Worm (Caenorhabditis elegans) whole organism, early embryonic: ENCODE results near the gene grl-10.

Experiments
- B0310.2 ChIP-seq: sonication (generic microtip); optimal IDR thresholded peaks from 2 replicates; lab custom pipeline; 2016; ENCODE audit warnings: mild to moderate bottlenecking, missing genetic modification characterization, missing compliant biosample characterization
- F13C5.2 ChIP-seq: sonication (generic microtip); optimal IDR thresholded peaks from 2 replicates; lab custom pipeline; 2017; ENCODE audit warnings: mild to moderate bottlenecking, missing genetic modification characterization, inconsistent platforms, missing compliant biosample characterization
- aly-1 ChIP-seq: sonication (generic microtip); optimal IDR thresholded peaks from 2 replicates; lab custom pipeline; 2016; ENCODE audit warnings: missing genetic modification characterization, missing compliant biosample characterization
- ama-1 ChIP-seq: fragments of 150-350 bp; optimal IDR thresholded peaks from 2 replicates; lab custom pipeline; 2014
- ceh-13 ChIP-seq: fragments of 200-800 bp; sonication (Bioruptor generic); optimal IDR thresholded peaks from 2 replicates; lab custom pipeline; 2018; ENCODE audit warnings: mild to moderate bottlenecking, missing genetic modification characterization, missing compliant biosample characterization
- ceh-36 ChIP-seq: sonication (generic microtip); optimal IDR thresholded peaks from 2 replicates; lab custom pipeline; 2016; ENCODE audit warnings: missing genetic modification characterization, inconsistent platforms, missing compliant biosample characterization
- ets-7 ChIP-seq: sonication (generic microtip); optimal IDR thresholded peaks from 2 replicates; lab custom pipeline; 2016; ENCODE audit warnings: missing genotype, missing genetic modification characterization, missing compliant biosample characterization
- flt-1 ChIP-seq: fragments of 200-800 bp; sonication (Bioruptor generic); IDR thresholded peaks from 2 replicates; pipeline ENCODE4 v1.3.6; 2022; ENCODE audit warnings: missing genetic modification characterization, missing compliant biosample characterization
- hmbx-1 ChIP-seq: sonication (generic microtip); optimal IDR thresholded peaks from 2 replicates; lab custom pipeline; 2016; ENCODE audit warnings: mild to moderate bottlenecking, missing genetic modification characterization, missing compliant biosample characterization
- hmg-4 ChIP-seq: fragments of 200-800 bp; sonication (Bioruptor generic); optimal IDR thresholded peaks from 2 replicates; lab custom pipeline; 2018; ENCODE audit warnings: mild to moderate bottlenecking, missing genetic modification characterization, missing compliant biosample characterization
- hnd-1 ChIP-seq: sonication (generic microtip); optimal IDR thresholded peaks from 2 replicates; lab custom pipeline; 2016; ENCODE audit warnings: missing genetic modification characterization, missing compliant biosample characterization
- pes-1 ChIP-seq: fragments of 200-800 bp; sonication (Bioruptor generic); IDR thresholded peaks from 2 replicates; pipeline ENCODE4 v1.3.6; 2022; ENCODE audit warnings: missing genetic modification reagents, missing genetic modification characterization, missing compliant biosample characterization
- scrt-1 ChIP-seq: fragments of 200-800 bp; sonication (Bioruptor generic); IDR thresholded peaks from 2 replicates; pipeline ENCODE4 v1.3.6; 2022; ENCODE audit warnings: missing genetic modification characterization, missing compliant biosample characterization
- sea-1 ChIP-seq: fragments of 200-800 bp; sonication (Bioruptor generic); conservative IDR thresholded peaks from 2 replicates; pipeline ENCODE4 v1.3.6; 2022; ENCODE audit warnings: missing genetic modification characterization, missing compliant biosample characterization
- tbx-11 ChIP-seq: fragments of 200-800 bp; sonication (Bioruptor generic); IDR thresholded peaks from 2 replicates; pipeline ENCODE4 v1.3.6; 2022; ENCODE audit warnings: missing genetic modification characterization, missing compliant biosample characterization
- tbx-37 ChIP-seq: fragments of 200-800 bp; sonication (Bioruptor generic); conservative IDR thresholded peaks from 2 replicates; pipeline ENCODE4 v1.3.6; 2022; ENCODE audit warnings: missing genetic modification reagents, missing genetic modification characterization, missing compliant biosample characterization
- tra-4 ChIP-seq: sonication (generic microtip); optimal IDR thresholded peaks from 2 replicates; lab custom pipeline; 2017; ENCODE audit warnings: missing genetic modification characterization, missing compliant biosample characterization

The grl-10 gene

ce11 chrV:7734909-7735308, 39.4 kb upstream of the grl-10 start, which contains the start of gene clic-1:
Gene clic-1, minus strand, starts transcription at chrV:7734911.
- TF ChIP-seq F13C5.2 (tag; lab: Kevin White, UChicago) (peak; percentile 63), ama-1 (no peak)

DNA sequence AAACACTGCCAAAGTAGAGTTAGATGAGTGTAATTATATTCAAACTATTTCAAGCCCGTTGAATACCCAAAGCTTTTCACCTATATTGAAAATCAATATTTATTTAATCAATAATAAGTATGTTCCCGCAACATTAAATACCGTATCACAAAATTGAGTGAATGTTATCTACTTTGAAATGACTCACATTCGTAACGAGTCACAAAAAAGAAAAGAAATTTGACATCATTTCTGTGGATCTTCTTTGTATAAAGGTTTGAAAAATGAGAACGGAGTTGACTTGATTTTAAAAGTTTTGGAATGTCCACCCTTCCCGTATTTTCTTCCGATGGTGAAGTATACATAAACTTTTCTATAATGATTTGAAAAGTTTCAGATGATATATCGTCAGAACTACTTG, 39.0 kb upstream of the grl-10 start, which contains the start of gene srr-10:
srr-10 (plus strand) TSS at position 301 of the 400 bp plus-strand sequence.
- TF ChIP-seq tbx-11 (GFP tag; lab: Robert Waterston, UW): no peak
- no peak for TF ChIP-seq ceh-13
- no peak for TF ChIP-seq F13C5.2 (tag; lab: Kevin White, UChicago)
- no peak for TF ChIP-seq tra-4
- no peak for TF ChIP-seq ama-1
- TF ChIP-seq hnd-1: no peak
- no peak for TF ChIP-seq flt-1
- TF ChIP-seq scrt-1 (GFP tag; lab: Robert Waterston, UW): no peak

DNA sequence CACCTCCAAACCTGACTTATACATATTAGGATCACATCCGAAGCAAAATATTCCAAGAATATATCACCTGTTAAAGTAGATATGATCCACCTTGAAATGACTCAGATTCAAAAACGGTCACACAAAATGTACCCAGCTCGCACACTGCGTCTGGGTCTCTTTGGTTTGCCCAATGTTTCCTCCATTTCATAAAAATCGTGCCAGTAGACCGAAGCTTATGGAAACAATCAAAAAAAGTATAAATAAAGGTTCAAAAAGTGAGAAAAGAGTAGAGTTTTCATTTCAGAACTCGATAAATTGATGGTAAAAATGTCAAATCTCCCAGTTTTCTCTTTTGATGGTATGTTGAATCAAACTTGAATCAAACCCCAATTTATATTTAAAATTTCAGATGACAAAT, 36.6 kb upstream of the grl-10 start, which contains the start of gene srr-9:
srr-9 (plus strand) TSS at position 301 of the 400 bp plus-strand sequence.
- TF ChIP-seq aly-1 (tag; lab: Kevin White, UChicago) (no peak), pes-1 (GFP tag; lab: Robert Waterston, UW) (no peak), ama-1 (no peak), flt-1 (no peak), tbx-11 (GFP tag; lab: Robert Waterston, UW) (no peak), F13C5.2 (tag; lab: Kevin White, UChicago) (no peak), hnd-1 (no peak), ceh-36 (tag; lab: Kevin White, UChicago) (no peak), tbx-37 (GFP tag; lab: Robert Waterston, UW) (no peak), ceh-13 (no peak)

- TF ChIP-seq ama-1: no peak
- TF ChIP-seq aly-1 (tag; lab: Kevin White, UChicago): no peak
- no peak for TF ChIP-seq hmbx-1 (tag; lab: Kevin White, UChicago)
- no peak for TF ChIP-seq F13C5.2 (tag; lab: Kevin White, UChicago)
- no peak for TF ChIP-seq pes-1 (GFP tag; lab: Robert Waterston, UW)
- TF ChIP-seq flt-1: no peak
- no peak for TF ChIP-seq ets-7
- TF ChIP-seq ceh-13: no peak
- no peak for TF ChIP-seq tbx-11 (GFP tag; lab: Robert Waterston, UW)
- TF ChIP-seq hmg-4 (GFP tag; lab: Kevin White, UChicago): no peak
- no peak for TF ChIP-seq hnd-1
- TF ChIP-seq scrt-1 (GFP tag; lab: Robert Waterston, UW): no peak
- TF ChIP-seq ceh-36 (tag; lab: Kevin White, UChicago): no peak
- no peak for TF ChIP-seq tbx-37 (GFP tag; lab: Robert Waterston, UW)
- no peak for TF ChIP-seq B0310.2 (tag; lab: Kevin White, UChicago)
- TF ChIP-seq tra-4: no peak
- TF ChIP-seq sea-1: no peak
Measured at ce11 chrV:7739949-7740348, 34.4 kb upstream of the grl-10 start.

DNA sequence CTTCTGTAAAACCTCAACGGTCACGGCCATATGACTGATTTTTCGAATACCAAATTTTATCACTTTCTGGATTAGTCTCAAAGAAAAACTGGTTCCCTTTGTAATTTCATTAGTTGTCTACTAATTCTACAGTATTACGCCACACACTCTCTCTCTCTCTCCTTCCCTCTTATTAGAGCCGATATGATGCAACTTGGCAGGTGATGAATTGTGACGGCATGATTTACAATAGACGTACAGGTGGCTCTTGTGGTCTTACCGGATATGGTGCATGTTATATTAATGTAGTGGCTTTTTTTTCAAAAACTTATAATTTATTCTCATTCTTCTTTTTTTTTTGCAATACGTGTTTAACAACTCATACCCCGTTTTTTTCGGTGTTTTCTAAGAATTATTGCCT, 32.4 kb upstream of the grl-10 start:
- no peak for TF ChIP-seq ceh-36 (tag; lab: Kevin White, UChicago)
- no peak for TF ChIP-seq hmg-4 (GFP tag; lab: Kevin White, UChicago)
- no peak for TF ChIP-seq sea-1
- TF ChIP-seq hnd-1: no peak
- TF ChIP-seq scrt-1 (GFP tag; lab: Robert Waterston, UW): no peak
- no peak for TF ChIP-seq tbx-11 (GFP tag; lab: Robert Waterston, UW)

DNA sequence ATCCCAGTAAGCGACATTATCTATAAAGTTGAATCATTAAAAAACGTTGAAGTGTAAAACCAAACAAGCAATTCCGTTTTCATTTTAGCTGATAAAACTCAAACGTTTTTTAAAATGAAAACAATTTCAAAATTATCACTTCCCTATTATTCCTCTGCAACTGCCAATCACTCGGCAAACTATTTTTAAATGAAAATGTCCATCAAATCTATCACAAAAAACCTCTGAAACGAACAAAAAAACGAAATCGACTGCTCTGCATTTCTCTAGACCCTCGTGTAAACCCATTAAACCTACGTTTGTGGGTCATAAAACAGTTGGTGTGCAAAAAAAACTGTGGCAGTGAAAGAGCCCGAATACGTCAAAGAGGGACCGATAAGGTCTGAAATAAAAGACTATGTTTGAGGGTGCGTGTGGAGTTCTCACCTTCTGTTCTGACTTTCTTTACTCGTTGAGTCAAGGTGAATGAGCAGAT, 31.8 kb upstream of the grl-10 start, which contains the start of gene fbxl-5:
fbxl-5 (plus strand) TSS at position 425 of the 475 bp plus-strand sequence.
- no peak for TF ChIP-seq hmbx-1 (tag; lab: Kevin White, UChicago)
- TF ChIP-seq scrt-1 (GFP tag; lab: Robert Waterston, UW): no peak
- no peak for TF ChIP-seq flt-1

- TF ChIP-seq hnd-1 (no peak), aly-1 (tag; lab: Kevin White, UChicago) (no peak), ceh-13 (no peak), ets-7 (no peak), tbx-11 (GFP tag; lab: Robert Waterston, UW) (no peak), tra-4 (no peak), tbx-37 (GFP tag; lab: Robert Waterston, UW) (no peak), B0310.2 (tag; lab: Kevin White, UChicago) (no peak), flt-1 (no peak), pes-1 (GFP tag; lab: Robert Waterston, UW) (no peak)
Measured at ce11 chrV:7744068-7744467, 30.3 kb upstream of the grl-10 start.

ce11 chrV:7745386-7745785, 29.0 kb upstream of the grl-10 start:
- no peak for TF ChIP-seq hmg-4 (GFP tag; lab: Kevin White, UChicago)
- no peak for TF ChIP-seq ama-1
- no peak for TF ChIP-seq B0310.2 (tag; lab: Kevin White, UChicago)
- TF ChIP-seq sea-1: no peak
- no peak for TF ChIP-seq ceh-36 (tag; lab: Kevin White, UChicago)
- TF ChIP-seq F13C5.2 (tag; lab: Kevin White, UChicago): no peak
- TF ChIP-seq tra-4: no peak
- TF ChIP-seq flt-1: no peak
- TF ChIP-seq pes-1 (GFP tag; lab: Robert Waterston, UW): no peak
- no peak for TF ChIP-seq tbx-11 (GFP tag; lab: Robert Waterston, UW)
- TF ChIP-seq ceh-13: no peak

- TF ChIP-seq pes-1 (GFP tag; lab: Robert Waterston, UW) (peak; percentile 27; the same call in 1 of the 2 replicates), sea-1 (no peak), hmg-4 (GFP tag; lab: Kevin White, UChicago) (peak; percentile 64)
Measured at ce11 chrV:7745903-7746302, 28.4 kb upstream of the grl-10 start.
